Worm (Caenorhabditis elegans) whole organism, mixed stage, embryonic: ENCODE results near the gene arrd-22.

Experiments used
- blmp-1 ChIP-seq: fragments of 150-350 bp; optimal IDR thresholded peaks from 2 replicates; lab custom pipeline; 2014; ENCODE audit warnings: missing biosample characterization, missing genetic modification characterization
- cnd-1 ChIP-seq: fragments of 200-800 bp; sonication (Bioruptor generic); optimal IDR thresholded peaks from 2 replicates; lab custom pipeline; 2018; ENCODE audit warnings: mild to moderate bottlenecking, missing genetic modification characterization, missing compliant biosample characterization
- lin-13 ChIP-seq: fragments of 150-350 bp; optimal IDR thresholded peaks from 2 replicates; lab custom pipeline; 2014; ENCODE audit warnings: missing biosample characterization, missing genetic modification characterization
- snpc-4 ChIP-seq: fragments of 150-350 bp; optimal IDR thresholded peaks from 2 replicates; lab custom pipeline; 2014; ENCODE audit warnings: missing biosample characterization, missing genetic modification characterization
- sptf-1 ChIP-seq: sonication (generic microtip); optimal IDR thresholded peaks from 2 replicates; lab custom pipeline; 2017; ENCODE audit warnings: mild to moderate bottlenecking, missing genetic modification characterization, moderate library complexity, missing compliant biosample characterization
- unc-62 ChIP-seq: fragments of 150-350 bp; optimal IDR thresholded peaks from 2 replicates; lab custom pipeline; 2014; ENCODE audit warnings: missing biosample characterization, missing genetic modification reagents, missing genetic modification characterization
- ztf-11 ChIP-seq: fragments of 150-350 bp; optimal IDR thresholded peaks from 2 replicates; lab custom pipeline; 2014; ENCODE audit warnings: missing biosample characterization, missing genetic modification characterization

ce11 chrV:3409498-3409897 is 822 bp upstream of the arrd-22 start:
- no peak for TF ChIP-seq cnd-1
- no peak for TF ChIP-seq snpc-4
- no peak for TF ChIP-seq unc-62 (GFP tag; lab: Kevin White, UChicago)
- TF ChIP-seq lin-13 = no peak
- no peak for TF ChIP-seq blmp-1 (tag; lab: Kevin White, UChicago)
- TF ChIP-seq sptf-1 (tag; lab: Kevin White, UChicago) = no peak
- no peak for TF ChIP-seq ztf-11 (tag; lab: Kevin White, UChicago)
